Worm (Caenorhabditis elegans): Measurements from ENCODE around the gene srh-102.

srh-102 gene

DNA sequence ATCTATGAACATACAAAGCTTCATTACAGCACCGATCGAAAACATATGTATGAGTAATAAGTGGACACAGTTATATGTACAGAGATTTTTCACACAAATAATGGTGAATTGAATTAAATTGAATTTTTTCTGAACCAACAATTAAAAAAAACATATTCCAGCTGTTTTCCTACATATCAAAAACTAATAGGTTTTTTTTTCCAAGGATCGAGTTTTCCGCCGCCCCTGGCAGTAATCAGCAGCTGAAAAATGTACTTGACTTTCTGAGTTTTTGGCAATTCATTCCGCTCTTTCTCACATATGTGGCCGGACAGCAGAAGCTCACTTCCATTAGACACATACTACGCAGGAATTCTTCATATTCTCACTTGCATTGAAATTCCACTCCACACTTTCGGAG, 13.1 kb upstream of the srh-102 start, which contains the start of gene srh-174:
Gene srh-174 (plus strand): TSS at position 301 of the 400 bp plus-strand sequence.
- TF ChIP-seq zag-1 (tag; optimal IDR thresholded peaks at IDR 0.05) (no peak), hlh-4 (tag; optimal IDR thresholded peaks at IDR 0.05) (peak; percentile 45)

DNA sequence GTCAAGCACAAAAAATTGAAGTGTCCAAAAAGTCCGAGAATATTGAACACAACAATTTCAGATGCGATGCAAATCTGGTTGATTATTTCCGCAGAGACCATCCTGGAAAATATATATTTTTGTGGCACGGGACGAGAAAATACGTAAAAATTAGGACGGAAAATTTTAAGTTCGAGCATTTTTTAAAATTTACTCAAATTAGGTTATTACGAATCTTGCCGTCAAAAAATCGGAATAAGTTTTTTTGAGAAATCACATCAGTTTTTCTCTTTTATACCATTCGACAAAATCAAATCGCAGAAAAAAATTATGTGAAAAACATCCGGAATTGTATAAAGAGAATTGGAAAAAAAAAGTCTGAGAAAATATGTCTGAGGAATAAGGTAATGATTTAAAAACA, 12.7 kb upstream of the srh-102 start, which contains the start of gene srsx-1:
Gene srsx-1 (minus strand): TSS at position 101 of the 400 bp plus-strand sequence.
- no peak for TF ChIP-seq C16A3.4 (tag; optimal IDR thresholded peaks at IDR 0.05)
- TF ChIP-seq ces-1 (GFP tag; optimal IDR thresholded peaks at IDR 0.05), result no peak
- no peak for TF ChIP-seq fkh-4 (tag; optimal IDR thresholded peaks at IDR 0.05; ENCODE audit: borderline replicate concordance)
- TF ChIP-seq lin-39 (tag; optimal IDR thresholded peaks at IDR 0.05), result no peak
- no peak for TF ChIP-seq mef-2 (tag; optimal IDR thresholded peaks at IDR 0.05)
- no peak for TF ChIP-seq zip-4 (GFP tag; optimal IDR thresholded peaks at IDR 0.05)
- no peak for TF ChIP-seq jun-1 (tag; optimal IDR thresholded peaks at IDR 0.05)
- no peak for TF ChIP-seq ceh-82 (tag; optimal IDR thresholded peaks at IDR 0.05)
- TF ChIP-seq dsc-1 (tag; optimal IDR thresholded peaks at IDR 0.05), result no peak
- TF ChIP-seq skn-1 (tag; optimal IDR thresholded peaks at IDR 0.05), result no peak
- no peak for TF ChIP-seq nhr-19 (GFP tag; conservative IDR thresholded peaks at IDR 0.05)
- TF ChIP-seq isw-1 (GFP tag; IDR thresholded peaks at IDR 0.05), result no peak

DNA sequence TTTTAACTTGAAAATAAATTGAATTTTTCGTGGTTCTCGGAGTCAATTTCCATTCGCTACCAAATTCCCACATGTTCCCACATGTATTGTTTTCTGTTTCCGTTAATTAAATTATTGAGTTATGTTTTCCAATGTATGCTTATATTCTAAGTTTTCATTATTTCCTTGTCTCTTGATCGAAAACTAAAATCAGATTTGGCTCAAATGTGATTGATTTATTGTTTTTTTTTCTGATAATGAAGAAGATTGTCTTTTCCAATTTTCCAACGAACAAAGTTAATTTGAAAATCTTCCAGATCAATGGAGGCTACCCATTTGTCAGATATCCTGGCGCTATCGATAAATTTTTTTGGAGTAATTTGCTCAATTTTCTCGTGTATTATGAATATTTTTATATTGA, 8.4 kb upstream of the srh-102 start, which contains the start of gene srbc-25:
Gene srbc-25 (plus strand): TSS at position 301 of the 400 bp plus-strand sequence.
- TF ChIP-seq unc-30 (tag; optimal IDR thresholded peaks at IDR 0.05) (no peak), ceh-90 (tag; optimal IDR thresholded peaks at IDR 0.05) (no peak), F16B12.6 (tag; optimal IDR thresholded peaks at IDR 0.05) (no peak), sox-4 (tag; optimal IDR thresholded peaks at IDR 0.05) (no peak), isw-1 (GFP tag; IDR thresholded peaks at IDR 0.05) (no peak)

DNA sequence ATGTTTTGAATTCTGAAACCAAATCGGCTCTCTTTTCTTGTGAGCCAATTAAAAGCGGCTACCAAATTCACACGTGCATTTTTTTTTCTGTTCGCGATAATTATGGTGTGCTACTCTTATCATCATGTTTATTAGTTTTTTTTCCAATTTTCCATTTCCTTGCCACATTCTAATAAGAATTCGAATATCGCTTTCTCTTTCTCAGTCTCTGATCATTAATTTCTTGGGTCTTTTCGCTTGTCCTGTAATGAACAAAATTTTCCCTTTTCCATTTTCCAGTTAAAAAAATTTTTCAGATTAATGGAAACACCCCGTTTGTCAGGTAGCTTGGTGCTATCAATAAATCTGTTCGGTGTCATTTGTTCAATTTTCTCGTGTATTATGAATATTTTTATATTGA, 6.2 kb upstream of the srh-102 start, which contains the start of gene srbc-26:
Gene srbc-26 (plus strand): TSS at position 301 of the 400 bp plus-strand sequence.
- TF ChIP-seq nhr-28 (tag; optimal IDR thresholded peaks at IDR 0.05) (no peak), elt-3 (tag; optimal IDR thresholded peaks at IDR 0.05) (no peak), ztf-4 (tag; optimal IDR thresholded peaks at IDR 0.05) (no peak), ceh-82 (tag; optimal IDR thresholded peaks at IDR 0.05) (no peak), ceh-8 (GFP tag; optimal IDR thresholded peaks at IDR 0.05) (no peak)

DNA sequence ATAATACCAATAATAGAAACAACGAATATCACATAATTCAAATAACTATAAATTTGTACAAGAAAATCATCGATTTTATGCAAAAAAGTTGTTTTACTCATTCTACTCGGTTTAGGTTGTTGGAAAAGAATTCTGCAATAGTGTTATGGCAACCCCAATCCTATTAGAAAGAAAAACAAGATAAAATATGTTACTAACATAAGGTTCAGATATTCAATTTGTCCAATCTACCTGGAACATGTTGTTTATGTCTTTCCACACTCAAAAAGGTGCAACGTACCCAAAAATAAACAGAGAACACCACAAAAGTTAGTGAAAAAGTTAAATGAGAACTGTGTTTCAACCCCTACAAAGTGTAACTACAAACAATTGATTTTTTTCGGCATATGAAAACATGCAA, 5.5 kb upstream of the srh-102 start, which contains the start of gene srw-51:
Gene srw-51 (minus strand): TSS at position 101 of the 400 bp plus-strand sequence.
- TF ChIP-seq snu-23 (GFP tag; optimal IDR thresholded peaks at IDR 0.05), result no peak
- TF ChIP-seq ztf-11 (tag; optimal IDR thresholded peaks at IDR 0.05), result no peak
- no peak for TF ChIP-seq fos-1 (tag; optimal IDR thresholded peaks at IDR 0.05)
- TF ChIP-seq fkh-8 (tag; optimal IDR thresholded peaks at IDR 0.05), result no peak
- no peak for TF ChIP-seq lir-3 (tag; optimal IDR thresholded peaks at IDR 0.05; ENCODE audit: poor library complexity)
- TF ChIP-seq fkh-10 (GFP tag; optimal IDR thresholded peaks at IDR 0.05), result no peak
- TF ChIP-seq tbx-2 (tag; optimal IDR thresholded peaks at IDR 0.05), result no peak
- TF ChIP-seq lin-15B (tag; optimal IDR thresholded peaks at IDR 0.05), result no peak
- no peak for TF ChIP-seq ceh-8 (GFP tag; optimal IDR thresholded peaks at IDR 0.05)
- no peak for TF ChIP-seq grh-1 (GFP tag; IDR thresholded peaks at IDR 0.05)
- no peak for TF ChIP-seq C16A3.4 (tag; optimal IDR thresholded peaks at IDR 0.05)
- no peak for TF ChIP-seq Y116A8C.19 (tag; optimal IDR thresholded peaks at IDR 0.05; ENCODE audit: borderline replicate concordance)
- TF ChIP-seq nhr-28 (tag; optimal IDR thresholded peaks at IDR 0.05), result no peak
- TF ChIP-seq nhr-71 (tag; optimal IDR thresholded peaks at IDR 0.05), result no peak
- TF ChIP-seq efl-3 (GFP tag; optimal IDR thresholded peaks at IDR 0.05), result no peak
- TF ChIP-seq lin-35 (GFP tag; optimal IDR thresholded peaks at IDR 0.05), result no peak
- no peak for TF ChIP-seq unc-98 (GFP tag; IDR thresholded peaks at IDR 0.05)
- no peak for TF ChIP-seq nhr-76 (tag; optimal IDR thresholded peaks at IDR 0.05)
